Fruit fly (Drosophila melanogaster) Kc167 (cell line): ENCODE data around the gene CG10026.

Experiments used
- Myc ChIP-seq: fragments of >200 bp; optimal IDR thresholded peaks from 2 replicates; lab custom pipeline; 2017; ENCODE audit warnings: missing external identifiers
- h ChIP-seq: fragments of >200 bp; optimal IDR thresholded peaks from 3 replicates; lab custom pipeline; 2018; ENCODE audit warnings: missing external identifiers
- insv ChIP-seq: fragments of >200 bp; optimal IDR thresholded peaks from 3 replicates; lab custom pipeline; 2018; ENCODE audit warnings: missing external identifiers

DNA sequence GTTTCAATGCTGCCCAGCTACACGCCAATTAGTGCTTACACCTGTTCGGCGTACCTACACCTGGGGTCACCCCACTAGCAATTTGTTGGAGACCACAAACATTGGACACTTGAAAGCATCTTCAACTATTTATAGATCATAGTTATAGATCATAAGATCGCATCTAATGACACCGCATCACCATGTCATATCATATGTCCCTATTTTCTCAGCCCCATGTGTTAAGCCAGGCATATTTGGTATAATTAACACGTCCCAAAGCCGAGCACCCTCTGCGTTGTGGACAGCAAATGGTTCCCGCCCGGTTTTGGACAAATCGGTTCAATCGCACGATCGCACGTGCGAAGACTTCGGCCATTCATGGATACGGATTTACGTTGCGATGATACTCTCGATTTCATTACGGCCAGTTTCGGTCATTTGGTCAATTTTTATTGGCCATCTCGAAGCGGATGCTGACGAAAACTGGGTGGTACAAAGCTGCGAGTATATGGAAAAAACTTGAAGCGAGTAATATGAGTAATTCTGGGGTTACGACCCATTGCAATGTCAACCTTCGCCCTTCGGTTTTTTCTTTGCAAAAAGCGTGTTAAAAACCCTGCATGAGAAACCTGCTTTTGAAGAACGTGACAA, 14.3 kb upstream of the CG10026 start:
- TF ChIP-seq h: no peak
- TF ChIP-seq insv (lab: Kevin White, UChicago): no peak
- TF ChIP-seq Myc (lab: Kevin White, UChicago): no peak
